Fruit fly (Drosophila melanogaster) whole organism, embryonic: Measurements from ENCODE around the gene CG3630.

Experiments used
- BEAF-32 ChIP-seq: fragments of 200-800 bp; sonication (Bioruptor generic); optimal IDR thresholded peaks from 3 replicates; lab custom pipeline; 2017; ENCODE audit warnings: missing biosample characterization, missing genetic modification characterization, mild to moderate bottlenecking, moderate library complexity, missing genetic modification reagents
- Bteb2 ChIP-seq: fragments of 200-800 bp; sonication (Bioruptor generic); optimal IDR thresholded peaks from 2 replicates; lab custom pipeline; 2016; ENCODE audit warnings: missing biosample characterization, missing genetic modification characterization
- CG10147 ChIP-seq: fragments of 200-800 bp; sonication (Bioruptor generic); optimal IDR thresholded peaks from 2 replicates; lab custom pipeline; 2019; ENCODE audit warnings: missing biosample characterization, mild to moderate bottlenecking, missing genetic modification characterization, moderate library complexity
- CG10543 ChIP-seq: fragments of 200-800 bp; sonication (Bioruptor generic); optimal IDR thresholded peaks from 3 replicates; lab custom pipeline; 2017; ENCODE audit warnings: missing biosample characterization, mild to moderate bottlenecking, missing genetic modification characterization, moderate library complexity
- CG12236 ChIP-seq: fragments of 200-800 bp; sonication (Bioruptor generic); optimal IDR thresholded peaks from 2 replicates; lab custom pipeline; 2016; ENCODE audit warnings: missing biosample characterization, missing genetic modification characterization
- CG14441 ChIP-seq: fragments of 200-800 bp; sonication (Bioruptor generic); IDR thresholded peaks from 2 replicates; pipeline ENCODE4 v1.3.6; 2022; ENCODE audit warnings: missing biosample characterization, missing genetic modification characterization
- CG1529 ChIP-seq: fragments of 200-800 bp; sonication (Bioruptor generic); optimal IDR thresholded peaks from 3 replicates; lab custom pipeline; 2018; ENCODE audit warnings: missing biosample characterization, missing genetic modification characterization
- CG15479 ChIP-seq: fragments of 200-800 bp; sonication (Bioruptor generic); optimal IDR thresholded peaks from 3 replicates; lab custom pipeline; 2019; ENCODE audit warnings: missing biosample characterization, mild to moderate bottlenecking, missing genetic modification characterization, moderate library complexity
- CG1602 ChIP-seq: fragments of 200-800 bp; sonication (Bioruptor generic); optimal IDR thresholded peaks from 3 replicates; lab custom pipeline; 2016; ENCODE audit warnings: missing biosample characterization, missing genetic modification characterization
- CG17829 ChIP-seq: fragments of 200-800 bp; optimal IDR thresholded peaks from 2 replicates; lab custom pipeline; 2019; ENCODE audit warnings: missing biosample characterization, mild to moderate bottlenecking, missing genetic modification characterization, moderate library complexity
- CG32532 ChIP-seq: fragments of 200-800 bp; sonication (Bioruptor generic); IDR thresholded peaks from 2 replicates; pipeline ENCODE4 v1.3.6; 2022; ENCODE audit warnings: missing biosample characterization, missing genetic modification characterization
- CG34376 ChIP-seq: fragments of 200-800 bp; sonication (Bioruptor generic); optimal IDR thresholded peaks from 2 replicates; lab custom pipeline; 2018; ENCODE audit warnings: missing biosample characterization, mild to moderate bottlenecking, missing genetic modification characterization
- CG4404 ChIP-seq: fragments of 200-800 bp; sonication (Bioruptor generic); IDR thresholded peaks from 2 replicates; pipeline ENCODE4 v1.3.6; 2022; ENCODE audit warnings: missing biosample characterization, missing genetic modification characterization
- CG4820 ChIP-seq: fragments of 200-800 bp; sonication (Bioruptor generic); optimal IDR thresholded peaks from 3 replicates; lab custom pipeline; 2016; ENCODE audit warnings: missing biosample characterization, missing genetic modification characterization
- CG6272 ChIP-seq: fragments of 200-800 bp; sonication (Bioruptor generic); IDR thresholded peaks from 2 replicates; pipeline ENCODE4 v1.3.6; 2022; ENCODE audit warnings: missing biosample characterization, missing genetic modification characterization
- CG7928 ChIP-seq: fragments of 200-800 bp; sonication (Bioruptor generic); optimal IDR thresholded peaks from 2 replicates; lab custom pipeline; 2017; ENCODE audit warnings: missing biosample characterization, mild to moderate bottlenecking, missing genetic modification characterization
- CG8089 ChIP-seq: fragments of 200-800 bp; sonication (Bioruptor generic); optimal IDR thresholded peaks from 3 replicates; lab custom pipeline; 2016; ENCODE audit warnings: missing biosample characterization, missing genetic modification characterization
- CHES-1-like ChIP-seq: fragments of 200-800 bp; sonication (Bioruptor generic); optimal IDR thresholded peaks from 2 replicates; lab custom pipeline; 2016; ENCODE audit warnings: missing biosample characterization, missing genetic modification characterization
- D19B ChIP-seq: fragments of 200-800 bp; sonication (Bioruptor generic); optimal IDR thresholded peaks from 2 replicates; lab custom pipeline; 2017; ENCODE audit warnings: missing biosample characterization, mild to moderate bottlenecking, missing genetic modification characterization
- E2f1 ChIP-seq: fragments of 200-800 bp; sonication (Bioruptor generic); IDR thresholded peaks from 2 replicates; pipeline ENCODE4 v1.3.6; 2022; ENCODE audit warnings: missing biosample characterization, missing genetic modification characterization
- Ets65A ChIP-seq: fragments of 200-800 bp; sonication (Bioruptor generic); peaks from one replicate; lab custom pipeline; 2016; ENCODE audit warnings: missing biosample characterization, missing genetic modification characterization
- Fer1 ChIP-seq: fragments of 200-800 bp; sonication (Bioruptor generic); optimal IDR thresholded peaks from 2 replicates; lab custom pipeline; 2017; ENCODE audit warnings: missing biosample characterization, mild to moderate bottlenecking, missing genetic modification characterization
- Hr51 ChIP-seq, 2 experiments: fragments of 200-800 bp; sonication (Bioruptor generic); optimal IDR thresholded peaks; 2 replicates in 1 of 2; 3 replicates in 1 of 2; lab custom pipeline; 2016 to 2018; ENCODE audit warnings: missing biosample characterization in 2 of 2, missing genetic modification characterization in 2 of 2, mild to moderate bottlenecking in 1 of 2, moderate library complexity in 1 of 2
- Hr78 ChIP-seq, 2 experiments: fragments of 200-800 bp in 1 of 2; fragments of >200 bp in 1 of 2; sonication (Bioruptor generic) in 1 of 2; optimal IDR thresholded peaks; 2 replicates each; lab custom pipeline; 2017 to 2019; ENCODE audit warnings: missing biosample characterization in 2 of 2, missing genetic modification characterization in 2 of 2, mild to moderate bottlenecking in 1 of 2, moderate library complexity in 1 of 2
- Kr ChIP-seq: fragments of 200-800 bp; sonication (Bioruptor generic); optimal IDR thresholded peaks from 2 replicates; lab custom pipeline; 2017; ENCODE audit warnings: missing biosample characterization, mild to moderate bottlenecking, missing genetic modification characterization
- Lim3 ChIP-seq: fragments of 200-800 bp; sonication (Bioruptor generic); IDR thresholded peaks from 2 replicates; pipeline ENCODE4 v1.3.6; 2022; ENCODE audit warnings: missing biosample characterization, missing genetic modification characterization
- Lpt ChIP-seq: fragments of >200 bp; optimal IDR thresholded peaks from 2 replicates; lab custom pipeline; 2018; ENCODE audit warnings: missing biosample characterization, missing genetic modification characterization
- Nf-YB ChIP-seq: fragments of 200-800 bp; sonication (Bioruptor generic); optimal IDR thresholded peaks from 3 replicates; lab custom pipeline; 2019; ENCODE audit warnings: missing biosample characterization, mild to moderate bottlenecking, missing genetic modification characterization, moderate library complexity
- NfI ChIP-seq: fragments of 200-800 bp; sonication (Bioruptor generic); optimal IDR thresholded peaks from 3 replicates; lab custom pipeline; 2018; ENCODE audit warnings: missing biosample characterization, mild to moderate bottlenecking, missing genetic modification characterization, moderate library complexity
- Optix ChIP-seq: fragments of 200-800 bp; sonication (Bioruptor generic); IDR thresholded peaks from 3 replicates; pipeline ENCODE4 v1.3.6; 2022; ENCODE audit warnings: missing biosample characterization, missing genetic modification characterization
- Spps ChIP-seq: fragments of 200-800 bp; sonication (Bioruptor generic); optimal IDR thresholded peaks from 2 replicates; lab custom pipeline; 2018; ENCODE audit warnings: missing biosample characterization, mild to moderate bottlenecking, missing genetic modification characterization
- ci ChIP-seq: fragments of 200-800 bp; sonication (Bioruptor generic); IDR thresholded peaks from 3 replicates; pipeline ENCODE4 v1.3.6; 2022; ENCODE audit warnings: missing biosample characterization, missing genetic modification characterization
- dimm ChIP-seq: fragments of 200-800 bp; sonication (Bioruptor generic); IDR thresholded peaks from 2 replicates; pipeline ENCODE4 v1.3.6; 2022; ENCODE audit warnings: missing biosample characterization, missing genetic modification characterization
- ewg ChIP-seq: fragments of 200-800 bp; sonication (Bioruptor generic); optimal IDR thresholded peaks from 3 replicates; lab custom pipeline; 2017; ENCODE audit warnings: mild to moderate bottlenecking, missing biosample characterization, missing genetic modification reagents, missing genetic modification characterization
- fd3F ChIP-seq: fragments of 200-800 bp; sonication (Bioruptor generic); optimal IDR thresholded peaks from 2 replicates; lab custom pipeline; 2018; ENCODE audit warnings: missing biosample characterization, mild to moderate bottlenecking, missing genetic modification characterization, moderate library complexity
- gce ChIP-seq: fragments of 200-800 bp; sonication (Bioruptor generic); IDR thresholded peaks from 3 replicates; pipeline ENCODE4 v1.3.6; 2022; ENCODE audit warnings: missing biosample characterization, missing genetic modification characterization
- gem ChIP-seq: fragments of 200-800 bp; sonication (Bioruptor generic); optimal IDR thresholded peaks from 2 replicates; lab custom pipeline; 2019; ENCODE audit warnings: missing biosample characterization, mild to moderate bottlenecking, missing genetic modification characterization, moderate library complexity
- gfzf ChIP-seq: fragments of 200-800 bp; sonication (Bioruptor generic); optimal IDR thresholded peaks from 2 replicates; lab custom pipeline; 2016; ENCODE audit warnings: missing biosample characterization, mild to moderate bottlenecking, missing genetic modification characterization, moderate library complexity
- grn ChIP-seq: fragments of 200-800 bp; sonication (Bioruptor generic); optimal IDR thresholded peaks from 3 replicates; lab custom pipeline; 2017; ENCODE audit warnings: missing biosample characterization, missing genetic modification characterization
- klu ChIP-seq: fragments of 200-800 bp; sonication (Bioruptor generic); IDR thresholded peaks from 2 replicates; pipeline ENCODE4 v1.3.6; 2022; ENCODE audit warnings: missing biosample characterization, missing genetic modification characterization
- lov ChIP-seq, 2 experiments: fragments of 200-800 bp in 1 of 2; fragments of >200 bp in 1 of 2; sonication (Bioruptor generic) in 1 of 2; IDR thresholded peaks in 1 of 2; optimal IDR thresholded peaks in 1 of 2; 2 replicates in 1 of 2; 3 replicates in 1 of 2; pipeline versions ENCODE4 v1.3.6 to Lab custom; 2017 to 2022; ENCODE audit warnings: missing biosample characterization in 1 of 2, missing genetic modification characterization in 1 of 2
- maf-S ChIP-seq: fragments of 200-800 bp; sonication (Bioruptor generic); optimal IDR thresholded peaks from 2 replicates; lab custom pipeline; 2016; ENCODE audit warnings: missing biosample characterization, missing genetic modification characterization
- nerfin-1 ChIP-seq: fragments of 200-800 bp; sonication (Bioruptor generic); optimal IDR thresholded peaks from 3 replicates; lab custom pipeline; 2019; ENCODE audit warnings: missing biosample characterization, mild to moderate bottlenecking, missing genetic modification characterization, moderate library complexity
- prd ChIP-seq, 3 experiments: fragments of >200 bp in 2 of 3; fragments of 200-800 bp in 1 of 3; sonication (Bioruptor generic) in 1 of 3; optimal IDR thresholded peaks in 2 of 3; IDR thresholded peaks in 1 of 3; 2 replicates in 2 of 3; 3 replicates in 1 of 3; pipeline versions ENCODE4 v1.3.6 to Lab custom; 2017 to 2022; ENCODE audit warnings: missing biosample characterization in 1 of 3, missing genetic modification characterization in 1 of 3
- pzg ChIP-seq: fragments of 200-800 bp; sonication (Bioruptor generic); optimal IDR thresholded peaks from 3 replicates; lab custom pipeline; 2018; ENCODE audit warnings: missing biosample characterization, mild to moderate bottlenecking, missing genetic modification characterization, moderate library complexity
- sima ChIP-seq: fragments of 200-800 bp; sonication (Bioruptor generic); optimal IDR thresholded peaks from 2 replicates; lab custom pipeline; 2016; ENCODE audit warnings: missing biosample characterization, missing genetic modification characterization
- stc ChIP-seq: fragments of 200-800 bp; sonication (Bioruptor generic); IDR thresholded peaks from 2 replicates; pipeline ENCODE4 v1.3.6; 2022; ENCODE audit warnings: missing biosample characterization, missing genetic modification characterization
- twi ChIP-seq: fragments of 200-800 bp; optimal IDR thresholded peaks from 2 replicates; lab custom pipeline; 2019; ENCODE audit warnings: missing biosample characterization, mild to moderate bottlenecking, missing genetic modification characterization, moderate library complexity
- usp ChIP-seq: fragments of >200 bp; optimal IDR thresholded peaks from 2 replicates; lab custom pipeline; 2017; ENCODE audit warnings: missing biosample characterization, missing genetic modification characterization
- zen2 ChIP-seq: fragments of 200-800 bp; sonication (Bioruptor generic); IDR thresholded peaks from 3 replicates; pipeline ENCODE4 v1.3.6; 2022; ENCODE audit warnings: missing biosample characterization, missing genetic modification characterization; ENCODE audit not compliant: partially characterized antibody

The CG3630 gene

DNA sequence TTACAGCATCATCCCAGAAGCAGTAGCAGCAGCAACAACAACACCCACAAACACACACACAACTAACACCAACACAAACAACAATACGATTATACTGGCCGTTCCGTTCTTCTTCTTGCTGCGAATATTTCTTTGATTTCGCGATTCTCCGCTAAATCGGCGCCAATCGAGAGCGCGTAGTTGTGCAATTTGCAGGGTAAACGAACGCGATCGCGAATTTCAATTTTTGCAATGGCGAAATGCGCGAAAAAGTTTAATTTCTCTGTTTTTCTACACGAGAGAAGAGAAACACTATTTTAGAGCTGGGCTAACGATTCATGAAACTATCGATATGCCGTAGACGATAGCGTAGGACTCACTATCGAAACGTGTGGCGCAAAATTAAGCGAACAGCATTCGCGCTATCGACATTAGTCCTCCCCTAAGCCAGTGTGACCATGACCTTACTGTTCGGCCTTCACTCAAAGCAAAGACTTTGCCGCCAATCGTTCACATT lies 3.3 kb upstream of the CG3630 start, which contains the start of gene wapl (continued):
- no peak for TF ChIP-seq CG34376 (GFP tag; lab: Kevin White, UChicago)
- TF ChIP-seq gem (tag; lab: Kevin White, UChicago), result no peak
- TF ChIP-seq Fer1 (GFP tag; lab: Kevin White, UChicago), result peak; percentile 19
- TF ChIP-seq ewg (GFP tag; lab: Kevin White, UChicago), result no peak
- TF ChIP-seq NfI, result no peak
- peak; percentile 75 for TF ChIP-seq Ets65A
- no peak for TF ChIP-seq nerfin-1
- TF ChIP-seq CG7928 (GFP tag; lab: Kevin White, UChicago), result no peak
- TF ChIP-seq CG14441 (GFP tag; lab: Robert Waterston, UW), result no peak
- no peak for TF ChIP-seq CG1529 (GFP tag; lab: Kevin White, UChicago)
- TF ChIP-seq CG10543 (GFP tag; lab: Kevin White, UChicago), result no peak
- no peak for TF ChIP-seq lov (optimal IDR thresholded peaks at IDR 0.05; lab: Kevin White, UChicago)
- no peak for TF ChIP-seq lov (GFP tag; IDR thresholded peaks at IDR 0.05; lab: Robert Waterston, UW)
- TF ChIP-seq BEAF-32, result peak; percentile 97
- peak; percentile 51 for TF ChIP-seq CG15479 (GFP tag; lab: Kevin White, UChicago)
- TF ChIP-seq CHES-1-like (GFP tag; lab: Kevin White, UChicago), result peak; percentile 37
- no peak for TF ChIP-seq twi
- TF ChIP-seq gce (GFP tag; lab: Robert Waterston, UW), result no peak
- TF ChIP-seq CG32532 (GFP tag; lab: Robert Waterston, UW), result 0 out of 2 replicates have a peak, but pooled peaks have one; percentile 47
- TF ChIP-seq CG1602, result no peak
- TF ChIP-seq CG4820, result no peak
- no peak for TF ChIP-seq Hr78 (GFP tag; optimal IDR thresholded peaks at IDR 0.05; lab: Kevin White, UChicago)
- no peak for TF ChIP-seq D19B (GFP tag; lab: Kevin White, UChicago)
- TF ChIP-seq usp (GFP tag; lab: Kevin White, UChicago), result no peak
- no peak for TF ChIP-seq Bteb2 (GFP tag; lab: Kevin White, UChicago)
- peak; percentile 76 for TF ChIP-seq gfzf (GFP tag; lab: Kevin White, UChicago)
- no peak for TF ChIP-seq CG12236 (GFP tag; lab: Kevin White, UChicago)
- TF ChIP-seq Hr51 (GFP tag; optimal IDR thresholded peaks at IDR 0.05; lab: Kevin White, UChicago), result peak in 1 of 2 experiments; percentile 45
- peak; percentile 44; the same call in 1 of the 3 replicates for TF ChIP-seq ci (GFP tag; lab: Robert Waterston, UW)
- peak; percentile 25 for TF ChIP-seq CG10147 (GFP tag; lab: Kevin White, UChicago)
- TF ChIP-seq Nf-YB (GFP tag; lab: Kevin White, UChicago), result no peak
- TF ChIP-seq sima (GFP tag; lab: Kevin White, UChicago), result no peak
- TF ChIP-seq CG6272 (GFP tag; lab: Robert Waterston, UW), result peak; percentile 33; the same call in 1 of the 2 replicates
- no peak for TF ChIP-seq grn (GFP tag; lab: Kevin White, UChicago)
- no peak for TF ChIP-seq Optix (GFP tag; lab: Robert Waterston, UW)
- TF ChIP-seq zen2 (GFP tag; lab: Robert Waterston, UW), result peak; percentile 90
- TF ChIP-seq Kr (GFP tag; lab: Kevin White, UChicago), result no peak
- TF ChIP-seq klu (GFP tag; lab: Robert Waterston, UW), result no peak
- TF ChIP-seq CG17829 (tag; lab: Kevin White, UChicago), result peak; percentile 14
- TF ChIP-seq pzg, result peak; percentile 95
- TF ChIP-seq prd (optimal IDR thresholded peaks at IDR 0.05; lab: Kevin White, UChicago), result no peak
- peak; percentile 32; the same call in 1 of the 3 replicates for TF ChIP-seq prd (GFP tag; IDR thresholded peaks at IDR 0.05; lab: Robert Waterston, UW)
- no peak for TF ChIP-seq Lim3 (GFP tag; lab: Robert Waterston, UW)
- no peak for TF ChIP-seq Spps (tag; lab: Kevin White, UChicago)
- TF ChIP-seq E2f1 (GFP tag; lab: Robert Waterston, UW), result no peak
- TF ChIP-seq CG8089 (GFP tag; lab: Kevin White, UChicago), result no peak
- TF ChIP-seq Lpt (GFP tag; lab: Kevin White, UChicago), result no peak
- no peak for TF ChIP-seq maf-S (GFP tag; lab: Kevin White, UChicago)
- TF ChIP-seq stc (GFP tag; lab: Robert Waterston, UW), result no peak
- no peak for TF ChIP-seq CG4404 (GFP tag; lab: Robert Waterston, UW)
- TF ChIP-seq dimm, result no peak
- no peak for TF ChIP-seq fd3F
